Worm (Caenorhabditis elegans) whole organism, L4 larva: ENCODE measurements around the gene unc-8.

Source experiments
- F49E8.2 ChIP-seq: sonication (generic microtip); optimal IDR thresholded peaks from 2 replicates; lab custom pipeline; 2016; ENCODE audit warnings: missing compliant biosample characterization, mild to moderate bottlenecking, missing genetic modification characterization, borderline replicate concordance
- T20F7.1 ChIP-seq: fragments of 200-800 bp; sonication (Bioruptor generic); optimal IDR thresholded peaks from 2 replicates; lab custom pipeline; 2018; ENCODE audit warnings: mild to moderate bottlenecking, missing genetic modification characterization, missing compliant biosample characterization
- Y48G9A.11 ChIP-seq: fragments of 200-800 bp; sonication (Bioruptor generic); IDR thresholded peaks from 2 replicates; pipeline ENCODE4 v1.3.6; 2022; ENCODE audit warnings: missing genetic modification reagents, missing genetic modification characterization, missing compliant biosample characterization
- aha-1 ChIP-seq: fragments of 150-350 bp; peaks from one replicate; lab custom pipeline; 2014; ENCODE audit warnings: missing biosample characterization, missing genetic modification characterization
- aly-2 ChIP-seq: sonication (generic microtip); optimal IDR thresholded peaks from 2 replicates; lab custom pipeline; 2018; ENCODE audit warnings: missing biosample characterization, missing genetic modification characterization
- attf-4 ChIP-seq: sonication (generic microtip); optimal IDR thresholded peaks from 3 replicates; lab custom pipeline; 2017; ENCODE audit warnings: missing biosample characterization, missing genetic modification characterization
- ceh-28 ChIP-seq: fragments of 150-350 bp; optimal IDR thresholded peaks from 2 replicates; lab custom pipeline; 2014; ENCODE audit warnings: missing biosample characterization, missing genetic modification reagents, missing genetic modification characterization
- daf-16 ChIP-seq, 3 experiments: sonication (generic microtip); optimal IDR thresholded peaks; 2 replicates each; lab custom pipeline; 2016 to 2017; ENCODE audit warnings: missing genetic modification characterization in 3 of 3, missing genetic modification reagents in 3 of 3, mild to moderate bottlenecking in 2 of 3, missing compliant biosample characterization in 2 of 3, missing biosample characterization in 1 of 3, moderate library complexity in 1 of 3
- daf-8 ChIP-seq: fragments of 200-800 bp; sonication (Bioruptor generic); IDR thresholded peaks from 2 replicates; pipeline ENCODE4 v1.3.6; 2022; ENCODE audit warnings: missing genetic modification characterization, missing compliant biosample characterization
- dmd-6 ChIP-seq: fragments of 200-800 bp; sonication (Bioruptor generic); IDR thresholded peaks from 2 replicates; pipeline ENCODE4 v1.3.6; 2022; ENCODE audit warnings: missing genetic modification reagents, missing genetic modification characterization, missing compliant biosample characterization
- dmd-8 ChIP-seq: fragments of 200-800 bp; sonication (Bioruptor generic); IDR thresholded peaks from 2 replicates; pipeline ENCODE4 v1.3.6; 2022; ENCODE audit warnings: missing genetic modification characterization, missing compliant biosample characterization
- dve-1 ChIP-seq: sonication (generic microtip); optimal IDR thresholded peaks from 2 replicates; lab custom pipeline; 2017; ENCODE audit warnings: antibody characterized with exemption, mild to moderate bottlenecking, missing genetic modification characterization, missing compliant biosample characterization; ENCODE audit not compliant: insufficient read depth
- egl-27 ChIP-seq: sonication (generic microtip); optimal IDR thresholded peaks from 3 replicates; lab custom pipeline; 2017; ENCODE audit warnings: missing biosample characterization, missing genetic modification reagents, missing genetic modification characterization
- fos-1 ChIP-seq: fragments of 150-350 bp; optimal IDR thresholded peaks from 2 replicates; lab custom pipeline; 2014; ENCODE audit warnings: missing biosample characterization, missing genetic modification characterization
- gei-8 ChIP-seq: fragments of 200-800 bp; sonication (Bioruptor generic); optimal IDR thresholded peaks from 2 replicates; lab custom pipeline; 2018; ENCODE audit warnings: mild to moderate bottlenecking, missing genetic modification characterization, missing compliant biosample characterization
- hlh-11 ChIP-seq: fragments of 200-800 bp; sonication (Bioruptor generic); optimal IDR thresholded peaks from 2 replicates; lab custom pipeline; 2018; ENCODE audit warnings: mild to moderate bottlenecking, missing genetic modification characterization, missing compliant biosample characterization
- hlh-30 ChIP-seq: sonication (generic microtip); optimal IDR thresholded peaks from 2 replicates; lab custom pipeline; 2017; ENCODE audit warnings: antibody characterized with exemption, mild to moderate bottlenecking, missing genetic modification characterization, missing compliant biosample characterization; ENCODE audit not compliant: insufficient read depth
- lin-38 ChIP-seq: fragments of 200-800 bp; sonication (Bioruptor generic); IDR thresholded peaks from 2 replicates; pipeline ENCODE4 v1.3.6; 2022; ENCODE audit warnings: missing genetic modification reagents, missing genetic modification characterization, missing compliant biosample characterization
- lin-39 ChIP-seq: fragments of 150-350 bp; optimal IDR thresholded peaks from 2 replicates; lab custom pipeline; 2014; ENCODE audit warnings: missing biosample characterization, missing genetic modification reagents, missing genetic modification characterization
- lir-3 ChIP-seq: sonication (generic microtip); optimal IDR thresholded peaks from 2 replicates; lab custom pipeline; 2016; ENCODE audit warnings: mild to moderate bottlenecking, missing genetic modification characterization, missing compliant biosample characterization
- lsy-2 ChIP-seq, 2 experiments: fragments of 150-350 bp in 1 of 2; sonication (generic microtip) in 1 of 2; optimal IDR thresholded peaks; 2 replicates each; lab custom pipeline; 2014 to 2017; ENCODE audit warnings: missing biosample characterization in 2 of 2, missing genetic modification characterization in 2 of 2
- mdl-1 ChIP-seq, 2 experiments: fragments of 150-350 bp in 1 of 2; sonication (generic microtip) in 1 of 2; optimal IDR thresholded peaks; 2 replicates each; lab custom pipeline; 2014 to 2017; ENCODE audit warnings: missing biosample characterization in 2 of 2, missing genetic modification characterization in 2 of 2
- nhr-10 ChIP-seq: fragments of 150-350 bp; optimal IDR thresholded peaks from 2 replicates; lab custom pipeline; 2014; ENCODE audit warnings: missing biosample characterization, missing genetic modification characterization
- nhr-28 ChIP-seq: fragments of 150-350 bp; optimal IDR thresholded peaks from 2 replicates; lab custom pipeline; 2014; ENCODE audit warnings: missing biosample characterization, missing genetic modification characterization
- nhr-42 ChIP-seq: fragments of 200-800 bp; sonication (Bioruptor generic); IDR thresholded peaks from 2 replicates; pipeline ENCODE4 v1.3.6; 2022; ENCODE audit warnings: missing genetic modification characterization, missing compliant biosample characterization
- nhr-48 ChIP-seq: sonication (generic microtip); optimal IDR thresholded peaks from 2 replicates; lab custom pipeline; 2016; ENCODE audit warnings: mild to moderate bottlenecking, missing genetic modification characterization, missing compliant biosample characterization
- nhr-6 ChIP-seq: fragments of 150-350 bp; optimal IDR thresholded peaks from 2 replicates; lab custom pipeline; 2014; ENCODE audit warnings: missing biosample characterization, missing genetic modification characterization
- nhr-77 ChIP-seq: fragments of 150-350 bp; optimal IDR thresholded peaks from 2 replicates; lab custom pipeline; 2014; ENCODE audit warnings: missing biosample characterization, missing genetic modification characterization
- pqm-1 ChIP-seq: sonication (generic microtip); optimal IDR thresholded peaks from 2 replicates; lab custom pipeline; 2017; ENCODE audit warnings: missing biosample characterization, missing genetic modification characterization
- rbr-2 ChIP-seq: sonication (generic microtip); optimal IDR thresholded peaks from 2 replicates; lab custom pipeline; 2016; ENCODE audit warnings: missing genotype, missing genetic modification characterization, missing compliant biosample characterization
- snpc-1.2 ChIP-seq: fragments of 200-800 bp; sonication (Bioruptor generic); IDR thresholded peaks from 2 replicates; pipeline ENCODE4 v1.3.6; 2022; ENCODE audit warnings: missing genetic modification reagents, missing genetic modification characterization, missing compliant biosample characterization
- spr-3 ChIP-seq: fragments of 200-800 bp; sonication (Bioruptor generic); optimal IDR thresholded peaks from 2 replicates; lab custom pipeline; 2018; ENCODE audit warnings: mild to moderate bottlenecking, missing genetic modification characterization, missing compliant biosample characterization
- unc-39 ChIP-seq: sonication (generic microtip); optimal IDR thresholded peaks from 2 replicates; lab custom pipeline; 2017; ENCODE audit warnings: missing biosample characterization, missing genetic modification characterization
- unc-62 ChIP-seq, 3 experiments: fragments of 150-350 bp in 1 of 3; sonication (generic microtip); optimal IDR thresholded peaks in 2 of 3; peaks in 1 of 3; 1 replicate in 1 of 3; 2 replicates in 2 of 3; lab custom pipeline; 2014 to 2017; ENCODE audit warnings: missing biosample characterization in 3 of 3, missing genetic modification characterization in 3 of 3, missing genetic modification reagents in 3 of 3, missing genotype in 1 of 3

Gene unc-8

DNA sequence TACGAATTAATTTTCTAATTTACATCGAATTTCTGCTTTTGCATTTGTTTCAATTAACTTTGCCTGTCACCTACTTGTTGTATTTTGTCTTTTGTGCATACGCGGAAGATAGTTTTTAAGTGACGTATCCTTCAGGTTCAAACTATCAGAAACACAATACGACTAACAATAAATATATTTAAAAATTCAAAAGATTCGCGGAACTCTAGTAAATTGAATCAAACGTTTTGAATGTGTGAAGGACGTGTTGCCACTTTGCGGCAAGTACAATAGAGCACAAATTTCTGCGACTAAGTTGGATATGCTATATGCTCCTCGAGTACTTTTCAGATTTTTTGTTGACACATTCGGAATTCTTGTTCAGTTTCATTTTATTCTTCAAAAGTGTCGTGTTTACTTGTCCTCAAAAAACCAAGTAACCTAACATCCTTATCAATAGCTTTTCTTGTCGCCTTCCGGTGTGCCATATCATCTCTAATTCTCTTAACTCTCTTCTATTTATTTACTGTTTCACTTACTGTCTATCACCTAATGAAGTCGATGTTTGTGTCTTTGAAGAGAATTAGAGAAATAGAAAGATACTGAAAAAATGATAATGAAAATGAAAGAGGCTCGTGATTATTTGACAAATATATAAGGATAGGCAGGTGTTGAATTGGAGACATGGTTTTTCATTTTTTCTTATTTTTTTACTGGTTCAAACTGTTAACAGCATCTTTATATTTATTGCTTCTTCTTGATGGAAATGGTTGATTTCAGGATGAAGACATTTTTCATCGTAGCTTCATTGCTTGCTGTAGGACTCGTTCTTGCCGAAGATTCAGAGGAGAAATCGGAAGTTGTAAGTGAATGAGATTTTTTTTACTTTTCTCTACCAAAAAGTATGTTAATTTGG is 8.2 kb upstream of the unc-8 start, which contains the start of gene srlf-7 (continued):
- peak; percentile 87 for TF ChIP-seq nhr-48 (tag; lab: Kevin White, UChicago)
- TF ChIP-seq rbr-2: no peak
- no peak for TF ChIP-seq egl-27
- TF ChIP-seq lsy-2 (tag; optimal IDR thresholded peaks at IDR 0.05; lab: Kevin White, UChicago): peak in 1 of 2 experiments; percentile 48
- TF ChIP-seq unc-62 (GFP tag; optimal IDR thresholded peaks at IDR 0.05 in 1 of 2; lab: Kevin White, UChicago): peak; percentile 29 to 47
- no peak for TF ChIP-seq unc-62 (tag; optimal IDR thresholded peaks at IDR 0.05; lab: Kevin White, UChicago)
- no peak for TF ChIP-seq spr-3
- TF ChIP-seq fos-1 (tag; lab: Kevin White, UChicago): peak; percentile 52

ce11 chrIV:7190409-7190808 is 6.5 kb upstream of the unc-8 start:
- TF ChIP-seq nhr-28 (tag; lab: Kevin White, UChicago) (peak; percentile 95), daf-16 (GFP tag; optimal IDR thresholded peaks at IDR 0.05; lab: Kevin White, UChicago) (peak in 1 of 2 experiments; percentile 36), daf-16 (tag; optimal IDR thresholded peaks at IDR 0.05; lab: Kevin White, UChicago) (peak; percentile 91), dve-1 (peak; percentile 89), aly-2 (tag; lab: Kevin White, UChicago) (no peak), nhr-10 (peak; percentile 10), F49E8.2 (tag; lab: Kevin White, UChicago) (no peak), dmd-6 (peak; percentile 89), T20F7.1 (peak; percentile 63), nhr-48 (tag; lab: Kevin White, UChicago) (peak; percentile 72), nhr-6 (tag; lab: Kevin White, UChicago) (no peak), nhr-77 (peak; percentile 91), hlh-11 (tag; lab: Kevin White, UChicago) (peak; percentile 81), aha-1 (peak; percentile 80), mdl-1 (tag; optimal IDR thresholded peaks at IDR 0.05; lab: Kevin White, UChicago) (peak in 1 of 2 experiments; percentile 20), daf-8 (GFP tag; lab: Robert Waterston, UW) (no peak), pqm-1 (tag; lab: Kevin White, UChicago) (peak; percentile 93), Y48G9A.11 (GFP tag; lab: Robert Waterston, UW) (no peak), unc-39 (tag; lab: Kevin White, UChicago) (no peak), hlh-30 (peak; percentile 67), unc-62 (GFP tag; optimal IDR thresholded peaks at IDR 0.05 in 1 of 2; lab: Kevin White, UChicago) (peak in 1 of 2 experiments; percentile 28), unc-62 (tag; optimal IDR thresholded peaks at IDR 0.05; lab: Kevin White, UChicago) (no peak)
- TF ChIP-seq, all 104 proteins: peak for 14

- no peak for TF ChIP-seq hlh-11 (tag; lab: Kevin White, UChicago)
- no peak for TF ChIP-seq nhr-48 (tag; lab: Kevin White, UChicago)
- TF ChIP-seq aly-2 (tag; lab: Kevin White, UChicago): no peak
- no peak for TF ChIP-seq unc-39 (tag; lab: Kevin White, UChicago)
- TF ChIP-seq attf-4 (tag; lab: Kevin White, UChicago): no peak
- no peak for TF ChIP-seq gei-8
- TF ChIP-seq unc-62 (GFP tag; optimal IDR thresholded peaks at IDR 0.05 in 1 of 2; lab: Kevin White, UChicago): no peak
- no peak for TF ChIP-seq unc-62 (tag; optimal IDR thresholded peaks at IDR 0.05; lab: Kevin White, UChicago)
- TF ChIP-seq nhr-42 (GFP tag; lab: Robert Waterston, UW): no peak
- TF ChIP-seq daf-8 (GFP tag; lab: Robert Waterston, UW): no peak
- TF ChIP-seq dmd-8 (GFP tag; lab: Robert Waterston, UW): no peak
- no peak for TF ChIP-seq snpc-1.2
- TF ChIP-seq lin-38 (GFP tag; lab: Robert Waterston, UW): no peak
- TF ChIP-seq lin-39 (tag; lab: Kevin White, UChicago): no peak
- no peak for TF ChIP-seq aha-1
- no peak for TF ChIP-seq lir-3 (tag; lab: Kevin White, UChicago)
- no peak for TF ChIP-seq ceh-28
Observed at ce11 chrIV:7191745-7192144, 5.2 kb upstream of the unc-8 start, which contains the start of gene R13A1.5. R13A1.5 (minus strand) TSS chrIV:7191845.
